Fruit fly (Drosophila melanogaster): ENCODE data around the gene HisCl1.

The HisCl1 gene

dm6 chr3R:11758507-11759184 is 28.3 kb upstream of the HisCl1 start (continued):
- no peak for TF ChIP-seq CG11294 (GFP tag; IDR thresholded peaks at IDR 0.05)
- peak; percentile 43 for TF ChIP-seq Sox102F (GFP tag; optimal IDR thresholded peaks at IDR 0.05)
- TF ChIP-seq pdm3 (GFP tag; optimal IDR thresholded peaks at IDR 0.05), result peak; percentile 40
- peak; percentile 6 for TF ChIP-seq OdsH (GFP tag; optimal IDR thresholded peaks at IDR 0.05)
- TF ChIP-seq Lpt (GFP tag; optimal IDR thresholded peaks at IDR 0.05), result no peak
- no peak for TF ChIP-seq CG3032 (tag; optimal IDR thresholded peaks at IDR 0.05)
- peak; percentile 87 for TF ChIP-seq svp (GFP tag)
- TF ChIP-seq CG8319 (GFP tag; optimal IDR thresholded peaks at IDR 0.05), result no peak
- no peak for TF ChIP-seq fd59A (GFP tag; optimal IDR thresholded peaks at IDR 0.05)
- TF ChIP-seq Blimp-1 (GFP tag; optimal IDR thresholded peaks at IDR 0.05), result peak; percentile 19
- no peak for TF ChIP-seq Eip93F (GFP tag; optimal IDR thresholded peaks at IDR 0.05)
- peak; percentile 89 for TF ChIP-seq Eip78C (GFP tag)
- peak; percentile 25 for TF ChIP-seq CG34406 (GFP tag; optimal IDR thresholded peaks at IDR 0.05)
- TF ChIP-seq CG10631 (GFP tag; optimal IDR thresholded peaks at IDR 0.05), result peak; percentile 24
- TF ChIP-seq lz (GFP tag; optimal IDR thresholded peaks at IDR 0.05), result peak; percentile 55
- no peak for TF ChIP-seq dac (GFP tag; optimal IDR thresholded peaks at IDR 0.05)
- TF ChIP-seq CG10669 (GFP tag; optimal IDR thresholded peaks at IDR 0.05), result no peak
- peak; percentile 71 for TF ChIP-seq Met (GFP tag; optimal IDR thresholded peaks at IDR 0.05)
- TF ChIP-seq cyc (GFP tag; optimal IDR thresholded peaks at IDR 0.05), result peak; percentile 28
- TF ChIP-seq salr (GFP tag; optimal IDR thresholded peaks at IDR 0.05), result peak in 1 of 2 experiments; percentile 31

- TF ChIP-seq fkh (GFP tag; optimal IDR thresholded peaks at IDR 0.05) (peak; percentile 53), Eip78C (GFP tag) (peak; percentile 18), dsx (GFP tag; optimal IDR thresholded peaks at IDR 0.05; ENCODE audit: poor library complexity, severe bottlenecking) (peak; percentile 75), Ets96B (tag; optimal IDR thresholded peaks at IDR 0.05) (peak; percentile 13), Sox102F (GFP tag; optimal IDR thresholded peaks at IDR 0.05) (no peak)
Measured at dm6 chr3R:11759185-11759731, 27.7 kb upstream of the HisCl1 start.

- TF ChIP-seq fkh (GFP tag; optimal IDR thresholded peaks at IDR 0.05), result no peak
- no peak for TF ChIP-seq pdm3 (GFP tag; optimal IDR thresholded peaks at IDR 0.05)
- peak; percentile 85 for TF ChIP-seq Blimp-1 (GFP tag; optimal IDR thresholded peaks at IDR 0.05)
Measured at dm6 chr3R:11759971-11760370, 27.0 kb upstream of the HisCl1 start.

DNA sequence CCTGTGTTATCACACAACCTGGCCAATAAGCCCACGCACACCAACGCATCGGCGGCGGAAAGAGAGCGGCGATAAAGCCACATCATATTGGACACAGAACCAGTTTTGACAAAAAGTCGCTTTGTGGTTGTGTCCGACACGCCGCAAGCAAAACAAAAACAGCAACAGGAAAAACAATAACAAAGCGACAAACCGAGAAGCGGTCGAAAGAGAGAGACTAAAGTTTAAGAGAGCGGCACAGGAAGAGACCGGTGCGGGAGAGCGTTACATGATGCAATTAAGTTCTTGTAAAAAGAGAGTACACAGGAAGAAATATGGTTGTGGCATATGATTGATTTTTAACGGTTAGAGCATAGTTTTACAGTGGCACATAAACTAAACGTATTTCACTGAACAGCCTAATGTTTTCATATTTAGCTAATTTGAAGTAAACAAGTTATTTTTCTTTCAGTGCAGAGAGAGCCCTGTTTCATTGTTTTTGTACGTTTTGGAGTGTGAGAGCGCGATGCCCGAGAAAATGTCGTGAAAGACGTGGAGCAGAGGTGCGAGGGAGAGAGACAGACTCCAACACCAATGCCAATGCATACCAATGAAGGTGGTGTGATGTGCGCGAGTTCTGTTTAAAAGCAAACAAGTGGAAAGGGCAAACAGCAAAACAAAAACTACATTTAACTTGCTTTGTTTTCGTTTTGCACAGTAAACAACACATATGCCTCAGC is 26.1 kb upstream of the HisCl1 start:
- TF ChIP-seq spab (GFP tag; optimal IDR thresholded peaks at IDR 0.05), result peak; percentile 100
- peak; percentile 100 for TF ChIP-seq CG34406 (GFP tag; optimal IDR thresholded peaks at IDR 0.05)
- peak; percentile 99 for TF ChIP-seq CG6808 (GFP tag; optimal IDR thresholded peaks at IDR 0.05)
- TF ChIP-seq CG1621 (tag; optimal IDR thresholded peaks at IDR 0.05), result peak; percentile 100
- no peak for TF ChIP-seq CG8119 (GFP tag; IDR thresholded peaks at IDR 0.05)
- TF ChIP-seq CG4318 (GFP tag; optimal IDR thresholded peaks at IDR 0.05), result peak; percentile 100
- peak; percentile 97 for TF ChIP-seq fkh (GFP tag; optimal IDR thresholded peaks at IDR 0.05)
- peak; percentile 100 for TF ChIP-seq CG10631 (GFP tag; optimal IDR thresholded peaks at IDR 0.05)
- peak; percentile 100 for TF ChIP-seq CG3032 (tag; optimal IDR thresholded peaks at IDR 0.05)
- TF ChIP-seq Ets21C (GFP tag; optimal IDR thresholded peaks at IDR 0.05), result peak; percentile 100
- peak; percentile 100 for TF ChIP-seq svp (GFP tag)
- TF ChIP-seq cyc (GFP tag; optimal IDR thresholded peaks at IDR 0.05), result peak; percentile 100
- TF ChIP-seq dsx (GFP tag; optimal IDR thresholded peaks at IDR 0.05; ENCODE audit: poor library complexity, severe bottlenecking), result peak; percentile 100
- peak; percentile 100 for TF ChIP-seq esn (GFP tag; optimal IDR thresholded peaks at IDR 0.05)
- TF ChIP-seq eg (GFP tag; IDR thresholded peaks at IDR 0.05), result no peak
- peak; percentile 100 for TF ChIP-seq CG6854 (GFP tag; optimal IDR thresholded peaks at IDR 0.05)
- peak; percentile 100 for TF ChIP-seq Hr4 (GFP tag; optimal IDR thresholded peaks at IDR 0.05)
- peak; percentile 100 for TF ChIP-seq CG3919 (GFP tag; optimal IDR thresholded peaks at IDR 0.05)
- peak; percentile 100 for TF ChIP-seq CG11762 (GFP tag; optimal IDR thresholded peaks at IDR 0.05; ENCODE audit: insufficient read depth)
- TF ChIP-seq lz (GFP tag; optimal IDR thresholded peaks at IDR 0.05), result peak; percentile 100
- TF ChIP-seq Sox14 (GFP tag; optimal IDR thresholded peaks at IDR 0.05), result peak; percentile 100
- no peak for TF ChIP-seq CG6163 (GFP tag; IDR thresholded peaks at IDR 0.05)
- TF ChIP-seq CG7368 (GFP tag; optimal IDR thresholded peaks at IDR 0.05), result peak; percentile 100
- TF ChIP-seq pdm3 (GFP tag; optimal IDR thresholded peaks at IDR 0.05), result peak; percentile 100
- TF ChIP-seq CG16779 (tag; optimal IDR thresholded peaks at IDR 0.05), result peak; percentile 99
- peak; percentile 100 for TF ChIP-seq Eip75B (GFP tag; optimal IDR thresholded peaks at IDR 0.05)
- peak; percentile 100 for TF ChIP-seq OdsH (GFP tag; optimal IDR thresholded peaks at IDR 0.05)
- peak; percentile 100 for TF ChIP-seq CG32006 (GFP tag; optimal IDR thresholded peaks at IDR 0.05)

Measured in whole organism, prepupa.